Fruit fly (Drosophila melanogaster) whole organism, embryonic: ENCODE results near the gene CG42232.
A peak's percentile ranks its signal among the peaks of the same experiment; 100 is the strongest.

Experiments used
- CG10267 ChIP-seq: fragments of 200-800 bp; sonication (Bioruptor generic); optimal IDR thresholded peaks from 2 replicates; lab custom pipeline; 2018; ENCODE audit warnings: missing biosample characterization, mild to moderate bottlenecking, missing genetic modification characterization, moderate library complexity
- CG10462 ChIP-seq: fragments of 200-800 bp; sonication (Bioruptor generic); optimal IDR thresholded peaks from 2 replicates; lab custom pipeline; 2016; ENCODE audit warnings: missing biosample characterization, missing genetic modification characterization
- CG10543 ChIP-seq: fragments of 200-800 bp; sonication (Bioruptor generic); optimal IDR thresholded peaks from 3 replicates; lab custom pipeline; 2017; ENCODE audit warnings: missing biosample characterization, mild to moderate bottlenecking, missing genetic modification characterization, moderate library complexity
- CG14014 ChIP-seq: fragments of 200-800 bp; sonication (Bioruptor generic); IDR thresholded peaks from 2 replicates; pipeline ENCODE4 v1.3.6; 2022; ENCODE audit warnings: missing biosample characterization, missing genetic modification characterization
- CG14710 ChIP-seq: fragments of 200-800 bp; sonication (Bioruptor generic); optimal IDR thresholded peaks from 3 replicates; lab custom pipeline; 2019; ENCODE audit warnings: missing biosample characterization, mild to moderate bottlenecking, missing genetic modification characterization, moderate library complexity
- CG16815 ChIP-seq: fragments of 200-800 bp; sonication (Bioruptor generic); optimal IDR thresholded peaks from 3 replicates; lab custom pipeline; 2017; ENCODE audit warnings: missing biosample characterization, mild to moderate bottlenecking, missing genetic modification characterization
- CG2202 ChIP-seq: fragments of 200-800 bp; sonication (Bioruptor generic); optimal IDR thresholded peaks from 2 replicates; lab custom pipeline; 2018; ENCODE audit warnings: missing biosample characterization, mild to moderate bottlenecking, missing genetic modification characterization
- CG2712 ChIP-seq: fragments of 200-800 bp; optimal IDR thresholded peaks from 3 replicates; lab custom pipeline; 2019; ENCODE audit warnings: missing biosample characterization, mild to moderate bottlenecking, missing genetic modification characterization, moderate library complexity
- CG30020 ChIP-seq: fragments of 200-800 bp; optimal IDR thresholded peaks from 2 replicates; lab custom pipeline; 2019; ENCODE audit warnings: missing biosample characterization, mild to moderate bottlenecking, missing genetic modification characterization, moderate library complexity
- CG31441 ChIP-seq: fragments of 200-800 bp; sonication (Bioruptor generic); IDR thresholded peaks from 2 replicates; pipeline ENCODE4 v1.3.6; 2022; ENCODE audit warnings: missing biosample characterization, missing genetic modification characterization
- CG4404 ChIP-seq: fragments of 200-800 bp; sonication (Bioruptor generic); IDR thresholded peaks from 2 replicates; pipeline ENCODE4 v1.3.6; 2022; ENCODE audit warnings: missing biosample characterization, missing genetic modification characterization
- CG6654 ChIP-seq: fragments of 200-800 bp; sonication (Bioruptor generic); optimal IDR thresholded peaks from 2 replicates; lab custom pipeline; 2017; ENCODE audit warnings: missing biosample characterization, mild to moderate bottlenecking, missing genetic modification characterization
- CG7271 ChIP-seq: fragments of 200-800 bp; sonication (Bioruptor generic); optimal IDR thresholded peaks from 2 replicates; lab custom pipeline; 2018; ENCODE audit warnings: missing biosample characterization, mild to moderate bottlenecking, missing genetic modification characterization, moderate library complexity
- CG7556 ChIP-seq: fragments of 200-800 bp; sonication (Bioruptor generic); optimal IDR thresholded peaks from 2 replicates; lab custom pipeline; 2017; ENCODE audit warnings: missing biosample characterization, mild to moderate bottlenecking, missing genetic modification characterization
- CG9797 ChIP-seq: fragments of 200-800 bp; sonication (Bioruptor generic); optimal IDR thresholded peaks from 3 replicates; lab custom pipeline; 2018; ENCODE audit warnings: missing biosample characterization, mild to moderate bottlenecking, missing genetic modification characterization
- D ChIP-seq, 2 experiments: fragments of 200-800 bp in 1 of 2; fragments of >200 bp in 1 of 2; sonication (Bioruptor generic) in 1 of 2; optimal IDR thresholded peaks; 2 replicates in 1 of 2; 3 replicates in 1 of 2; lab custom pipeline; 2017; ENCODE audit warnings: mild to moderate bottlenecking in 1 of 2, missing biosample characterization in 1 of 2, missing genetic modification characterization in 1 of 2, missing genetic modification reagents in 1 of 2
- HLH54F ChIP-seq: fragments of 200-800 bp; sonication (Bioruptor generic); optimal IDR thresholded peaks from 3 replicates; lab custom pipeline; 2016; ENCODE audit warnings: missing biosample characterization, missing genetic modification characterization
- HmgZ ChIP-seq: fragments of 200-800 bp; sonication (Bioruptor generic); optimal IDR thresholded peaks from 2 replicates; lab custom pipeline; 2018; ENCODE audit warnings: missing biosample characterization, mild to moderate bottlenecking, missing genetic modification characterization
- Hmr ChIP-seq: fragments of 200-800 bp; sonication (Bioruptor generic); optimal IDR thresholded peaks from 3 replicates; lab custom pipeline; 2017; ENCODE audit warnings: mild to moderate bottlenecking, missing biosample characterization, missing genetic modification reagents, missing genetic modification characterization
- Jarid2 ChIP-seq: fragments of 200-800 bp; sonication (Bioruptor generic); optimal IDR thresholded peaks from 3 replicates; lab custom pipeline; 2017; ENCODE audit warnings: mild to moderate bottlenecking, missing biosample characterization, missing genetic modification reagents, missing genetic modification characterization
- MESR4 ChIP-seq: fragments of 200-800 bp; sonication (Bioruptor generic); optimal IDR thresholded peaks from 2 replicates; lab custom pipeline; 2018; ENCODE audit warnings: missing biosample characterization, mild to moderate bottlenecking, missing genetic modification characterization, moderate library complexity
- Optix ChIP-seq: fragments of 200-800 bp; sonication (Bioruptor generic); IDR thresholded peaks from 3 replicates; pipeline ENCODE4 v1.3.6; 2022; ENCODE audit warnings: missing biosample characterization, missing genetic modification characterization
- Poxn ChIP-seq: fragments of 200-800 bp; sonication (Bioruptor generic); IDR thresholded peaks from 2 replicates; pipeline ENCODE4 v1.3.6; 2022; ENCODE audit warnings: missing biosample characterization, missing genetic modification characterization
- Rx ChIP-seq: fragments of 200-800 bp; sonication (Bioruptor generic); IDR thresholded peaks from 2 replicates; pipeline ENCODE4 v1.3.6; 2022; ENCODE audit warnings: missing biosample characterization, missing genetic modification characterization
- Six4 ChIP-seq: fragments of 200-800 bp; sonication (Bioruptor generic); optimal IDR thresholded peaks from 2 replicates; lab custom pipeline; 2016; ENCODE audit warnings: missing biosample characterization, missing genetic modification characterization
- Spps ChIP-seq: fragments of 200-800 bp; sonication (Bioruptor generic); optimal IDR thresholded peaks from 2 replicates; lab custom pipeline; 2018; ENCODE audit warnings: missing biosample characterization, mild to moderate bottlenecking, missing genetic modification characterization
- YL-1 ChIP-seq: fragments of 200-800 bp; sonication (Bioruptor generic); optimal IDR thresholded peaks from 3 replicates; lab custom pipeline; 2017; ENCODE audit warnings: missing biosample characterization, mild to moderate bottlenecking, missing genetic modification characterization
- ap ChIP-seq: fragments of 200-800 bp; sonication (Bioruptor generic); IDR thresholded peaks from 2 replicates; pipeline ENCODE4 v1.3.6; 2022; ENCODE audit warnings: missing biosample characterization, missing genetic modification characterization
- ara ChIP-seq: fragments of 200-800 bp; sonication (Bioruptor generic); IDR thresholded peaks from 2 replicates; pipeline ENCODE4 v1.3.6; 2022; ENCODE audit warnings: missing biosample characterization, missing genetic modification characterization
- bab2 ChIP-seq: fragments of 200-800 bp; sonication (Bioruptor generic); optimal IDR thresholded peaks from 2 replicates; lab custom pipeline; 2016; ENCODE audit warnings: missing biosample characterization, missing genetic modification characterization
- corto ChIP-seq: fragments of 200-800 bp; sonication (Bioruptor generic); optimal IDR thresholded peaks from 2 replicates; lab custom pipeline; 2016; ENCODE audit warnings: missing biosample characterization, mild to moderate bottlenecking, missing genetic modification characterization, moderate library complexity
- disco-r ChIP-seq: fragments of 200-800 bp; sonication (Bioruptor generic); optimal IDR thresholded peaks from 2 replicates; lab custom pipeline; 2016; ENCODE audit warnings: missing biosample characterization, missing genetic modification characterization
- ems ChIP-seq: fragments of 200-800 bp; sonication (Bioruptor generic); optimal IDR thresholded peaks from 3 replicates; lab custom pipeline; 2016; ENCODE audit warnings: missing biosample characterization, missing genetic modification characterization
- esg ChIP-seq: fragments of 200-800 bp; sonication (Bioruptor generic); conservative IDR thresholded peaks from 2 replicates; pipeline ENCODE4 v1.3.6; 2022; ENCODE audit warnings: missing biosample characterization, missing genetic modification characterization
- exex ChIP-seq: fragments of 200-800 bp; sonication (Bioruptor generic); optimal IDR thresholded peaks from 4 replicates; lab custom pipeline; 2018; ENCODE audit warnings: missing biosample characterization, mild to moderate bottlenecking, missing genetic modification characterization, moderate library complexity
- gsb ChIP-seq: fragments of 200-800 bp; sonication (Bioruptor generic); IDR thresholded peaks from 2 replicates; pipeline ENCODE4 v1.3.6; 2022; ENCODE audit warnings: missing biosample characterization, missing genetic modification characterization
- jumu ChIP-seq: fragments of 200-800 bp; sonication (Bioruptor generic); optimal IDR thresholded peaks from 3 replicates; lab custom pipeline; 2016; ENCODE audit warnings: missing biosample characterization, missing genetic modification characterization
- lmd ChIP-seq: fragments of 200-800 bp; sonication (Bioruptor generic); IDR thresholded peaks from 2 replicates; pipeline ENCODE4 v1.3.6; 2022; ENCODE audit warnings: missing biosample characterization, missing genetic modification characterization
- lola ChIP-seq, 3 experiments: fragments of >200 bp in 2 of 3; fragments of 200-800 bp in 1 of 3; sonication (Bioruptor generic) in 1 of 3; optimal IDR thresholded peaks; 2 replicates each; lab custom pipeline; 2017 to 2019; ENCODE audit warnings: missing biosample characterization in 3 of 3, missing genetic modification characterization in 3 of 3, mild to moderate bottlenecking in 1 of 3, moderate library complexity in 1 of 3
- mam ChIP-seq: fragments of 200-800 bp; sonication (Bioruptor generic); optimal IDR thresholded peaks from 3 replicates; lab custom pipeline; 2016; ENCODE audit warnings: missing biosample characterization, missing genetic modification characterization
- otp ChIP-seq: fragments of 200-800 bp; sonication (Bioruptor generic); IDR thresholded peaks from 3 replicates; pipeline ENCODE4, ENCODE4 v1.3.6; 2022; ENCODE audit warnings: missing biosample characterization, missing genetic modification characterization
- phol ChIP-seq: fragments of 200-800 bp; sonication (Bioruptor generic); optimal IDR thresholded peaks from 3 replicates; lab custom pipeline; 2018; ENCODE audit warnings: missing biosample characterization, mild to moderate bottlenecking, missing genetic modification characterization, moderate library complexity
- pum ChIP-seq: fragments of 200-800 bp; sonication (Bioruptor generic); optimal IDR thresholded peaks from 2 replicates; lab custom pipeline; 2016; ENCODE audit warnings: missing biosample characterization, missing genetic modification characterization
- run ChIP-seq: fragments of 200-800 bp; sonication (Bioruptor generic); optimal IDR thresholded peaks from 3 replicates; lab custom pipeline; 2018; ENCODE audit warnings: missing biosample characterization, mild to moderate bottlenecking, missing genetic modification characterization
- tin ChIP-seq: fragments of 200-800 bp; sonication (Bioruptor generic); optimal IDR thresholded peaks from 3 replicates; lab custom pipeline; 2016; ENCODE audit warnings: missing biosample characterization, missing genetic modification characterization
- tio ChIP-seq: fragments of 200-800 bp; sonication (Bioruptor generic); optimal IDR thresholded peaks from 2 replicates; lab custom pipeline; 2017; ENCODE audit warnings: missing biosample characterization, missing genetic modification characterization, inconsistent platforms
- twi ChIP-seq: fragments of 200-800 bp; optimal IDR thresholded peaks from 2 replicates; lab custom pipeline; 2019; ENCODE audit warnings: missing biosample characterization, mild to moderate bottlenecking, missing genetic modification characterization, moderate library complexity
- vnd ChIP-seq: fragments of 200-800 bp; sonication (Bioruptor generic); IDR thresholded peaks from 3 replicates; pipeline ENCODE4 v1.3.6; 2022; ENCODE audit warnings: missing biosample characterization, missing genetic modification characterization; ENCODE audit not compliant: partially characterized antibody

CG42232 gene

dm6 chr3R:16469501-16470263 is at the start of gene CG42232, which contains the start of gene CSN5 (continued):
- TF ChIP-seq CG2202 (tag; lab: Kevin White, UChicago): no peak
- TF ChIP-seq Six4 (GFP tag; lab: Kevin White, UChicago): peak; percentile 14
- no peak for TF ChIP-seq esg (GFP tag; lab: Robert Waterston, UW)
- no peak for TF ChIP-seq Optix (GFP tag; lab: Robert Waterston, UW)
- TF ChIP-seq ems: peak; percentile 44
- TF ChIP-seq vnd (GFP tag; lab: Robert Waterston, UW): no peak
- no peak for TF ChIP-seq CG10543 (GFP tag; lab: Kevin White, UChicago)
- TF ChIP-seq jumu (GFP tag; lab: Kevin White, UChicago): peak; percentile 54
- peak; percentile 79 for TF ChIP-seq phol (tag; lab: Kevin White, UChicago)
- no peak for TF ChIP-seq Spps (tag; lab: Kevin White, UChicago)
- peak; percentile 17 for TF ChIP-seq run
- TF ChIP-seq lmd (GFP tag; lab: Robert Waterston, UW): peak; percentile 25; the same call in 1 of the 2 replicates
- TF ChIP-seq CG14710: peak; percentile 87
- TF ChIP-seq CG14014: peak; percentile 55; the same call in 1 of the 2 replicates
- TF ChIP-seq corto (GFP tag; lab: Kevin White, UChicago): no peak
- TF ChIP-seq tin (GFP tag; lab: Kevin White, UChicago): peak; percentile 48
- TF ChIP-seq HLH54F: peak; percentile 54
- no peak for TF ChIP-seq gsb (GFP tag; lab: Robert Waterston, UW)
- no peak for TF ChIP-seq otp (GFP tag; lab: Robert Waterston, UW)
- TF ChIP-seq bab2 (GFP tag; lab: Kevin White, UChicago): peak; percentile 69
- TF ChIP-seq exex (tag; lab: Kevin White, UChicago): no peak
- peak; percentile 37 for TF ChIP-seq MESR4
- TF ChIP-seq CG4404 (GFP tag; lab: Robert Waterston, UW): no peak
- no peak for TF ChIP-seq CG6654 (GFP tag; lab: Kevin White, UChicago)
- TF ChIP-seq CG31441 (GFP tag; lab: Robert Waterston, UW): no peak
- peak; percentile 69 for TF ChIP-seq mam
- peak; percentile 75 for TF ChIP-seq CG10267 (tag; lab: Kevin White, UChicago)
- TF ChIP-seq lola (GFP tag; optimal IDR thresholded peaks at IDR 0.05; lab: Kevin White, UChicago): peak in 1 of 3 experiments; percentile 62
- TF ChIP-seq twi (tag; lab: Kevin White, UChicago): peak; percentile 12
- peak; percentile 2 for TF ChIP-seq CG2712 (tag; lab: Kevin White, UChicago)
- no peak for TF ChIP-seq D (optimal IDR thresholded peaks at IDR 0.05; lab: Kevin White, UChicago)
- no peak for TF ChIP-seq D (GFP tag; optimal IDR thresholded peaks at IDR 0.05; lab: Kevin White, UChicago)
- TF ChIP-seq CG7556 (GFP tag; lab: Kevin White, UChicago): no peak
- peak; percentile 30; the same call in 1 of the 2 replicates for TF ChIP-seq Rx (GFP tag; lab: Robert Waterston, UW)
- TF ChIP-seq HmgZ (tag; lab: Kevin White, UChicago): peak; percentile 25
- peak; percentile 23 for TF ChIP-seq YL-1 (GFP tag; lab: Kevin White, UChicago)
- no peak for TF ChIP-seq Poxn (GFP tag; lab: Robert Waterston, UW)
- TF ChIP-seq Jarid2 (GFP tag; lab: Kevin White, UChicago): no peak
- peak; percentile 52 for TF ChIP-seq pum (GFP tag; lab: Kevin White, UChicago)
- TF ChIP-seq Hmr (GFP tag; lab: Kevin White, UChicago): peak; percentile 51
- TF ChIP-seq ara (GFP tag; lab: Robert Waterston, UW): peak; percentile 47; the same call in 1 of the 2 replicates
- no peak for TF ChIP-seq CG7271 (tag; lab: Kevin White, UChicago)
- TF ChIP-seq disco-r (GFP tag; lab: Kevin White, UChicago): no peak
- peak; percentile 14 for TF ChIP-seq CG9797 (GFP tag; lab: Kevin White, UChicago)
- peak; percentile 41 for TF ChIP-seq tio (GFP tag; lab: Kevin White, UChicago)
- peak; percentile 37 for TF ChIP-seq CG30020 (tag; lab: Kevin White, UChicago)
- peak; percentile 19 for TF ChIP-seq CG16815 (GFP tag; lab: Kevin White, UChicago)
- TF ChIP-seq ap (GFP tag; lab: Robert Waterston, UW): peak; percentile 38; the same call in 1 of the 2 replicates
- peak; percentile 45 for TF ChIP-seq CG10462 (GFP tag; lab: Kevin White, UChicago)
